Fruit fly (Drosophila melanogaster): ENCODE data around the gene CG18281.

Gene CG18281

dm6 chr3L:20509121-20509934, 9.7 kb downstream of the CG18281 start:
- no peak for TF ChIP-seq N (GFP tag; optimal IDR thresholded peaks at IDR 0.05)
- TF ChIP-seq dl (GFP tag; optimal IDR thresholded peaks at IDR 0.05; ENCODE audit: insufficient read depth in 1 of 2, partially characterized antibody in 2 of 2): peak in 1 of 2 experiments; percentile 60
- peak; percentile 67 for TF ChIP-seq Jra (GFP tag; optimal IDR thresholded peaks at IDR 0.05)
- TF ChIP-seq tai (GFP tag; optimal IDR thresholded peaks at IDR 0.05): peak; percentile 69
- TF ChIP-seq GATAd (GFP tag; optimal IDR thresholded peaks at IDR 0.05): no peak
- peak; percentile 81 for TF ChIP-seq OdsH (GFP tag; optimal IDR thresholded peaks at IDR 0.05)
- TF ChIP-seq lola (GFP tag; optimal IDR thresholded peaks at IDR 0.05): no peak
- no peak for TF ChIP-seq pan (optimal IDR thresholded peaks at IDR 0.05)
- TF ChIP-seq Sp1 (GFP tag; optimal IDR thresholded peaks at IDR 0.05): peak; percentile 87
- peak; percentile 60 for TF ChIP-seq Hnf4 (GFP tag; optimal IDR thresholded peaks at IDR 0.05)
- TF ChIP-seq usp (GFP tag; optimal IDR thresholded peaks at IDR 0.05): no peak
- peak; percentile 23 for TF ChIP-seq brk (GFP tag; optimal IDR thresholded peaks at IDR 0.05)
- TF ChIP-seq Rel (GFP tag; optimal IDR thresholded peaks at IDR 0.05): peak; percentile 31
- TF ChIP-seq Rel (tag; optimal IDR thresholded peaks at IDR 0.05): peak; percentile 21
- TF ChIP-seq br (GFP tag; optimal IDR thresholded peaks at IDR 0.05): peak; percentile 83
- TF ChIP-seq woc (GFP tag; optimal IDR thresholded peaks at IDR 0.05): peak; percentile 96
- TF ChIP-seq Myc (optimal IDR thresholded peaks at IDR 0.05): no peak
- peak; percentile 49 for TF ChIP-seq CG32264 (GFP tag; optimal IDR thresholded peaks at IDR 0.05)
- peak; percentile 63 for TF ChIP-seq CG9705 (GFP tag; optimal IDR thresholded peaks at IDR 0.05)
- peak; percentile 75 for TF ChIP-seq rgr (GFP tag; optimal IDR thresholded peaks at IDR 0.05)
- no peak for TF ChIP-seq Hr78 (GFP tag; optimal IDR thresholded peaks at IDR 0.05)
- TF ChIP-seq Vsx2 (GFP tag; optimal IDR thresholded peaks at IDR 0.05; ENCODE audit: partially characterized antibody): no peak
- peak; percentile 18 for TF ChIP-seq sage (GFP tag; optimal IDR thresholded peaks at IDR 0.05)
- TF ChIP-seq Abd-B (GFP tag; optimal IDR thresholded peaks at IDR 0.05): no peak
- peak; percentile 61 for TF ChIP-seq dmrt93B (GFP tag; optimal IDR thresholded peaks at IDR 0.05)
- peak; percentile 83 for TF ChIP-seq h (GFP tag; optimal IDR thresholded peaks at IDR 0.05)
- peak; percentile 85 for TF ChIP-seq ey (GFP tag; optimal IDR thresholded peaks at IDR 0.05)
- TF ChIP-seq HLH106 (tag; optimal IDR thresholded peaks at IDR 0.05): peak; percentile 77
- TF ChIP-seq Dfd (GFP tag; optimal IDR thresholded peaks at IDR 0.05): no peak
- peak; percentile 87 for TF ChIP-seq fru (GFP tag; optimal IDR thresholded peaks at IDR 0.05)
- no peak for TF ChIP-seq CrebA (GFP tag; optimal IDR thresholded peaks at IDR 0.05; ENCODE audit: borderline replicate concordance)
- TF ChIP-seq Mio (GFP tag; optimal IDR thresholded peaks at IDR 0.05): no peak
- no peak for TF ChIP-seq dsf (GFP tag; optimal IDR thresholded peaks at IDR 0.05; ENCODE audit: borderline replicate concordance)
- no peak for TF ChIP-seq jim (GFP tag; optimal IDR thresholded peaks at IDR 0.05)
- peak; percentile 70 for TF ChIP-seq sv (GFP tag; optimal IDR thresholded peaks at IDR 0.05)
- TF ChIP-seq psq (GFP tag; optimal IDR thresholded peaks at IDR 0.05): peak; percentile 89
- TF ChIP-seq Hr83 (GFP tag; optimal IDR thresholded peaks at IDR 0.05; ENCODE audit: poor library complexity, severe bottlenecking): no peak
- TF ChIP-seq foxo (GFP tag; optimal IDR thresholded peaks at IDR 0.05): peak in 1 of 2 experiments; percentile 86
- peak; percentile 51 for TF ChIP-seq Dif (GFP tag; optimal IDR thresholded peaks at IDR 0.05; ENCODE audit: partially characterized antibody)

- TF ChIP-seq fru (GFP tag; optimal IDR thresholded peaks at IDR 0.05) (no peak), sage (GFP tag; optimal IDR thresholded peaks at IDR 0.05) (no peak), woc (GFP tag; optimal IDR thresholded peaks at IDR 0.05) (no peak), jim (GFP tag; optimal IDR thresholded peaks at IDR 0.05) (no peak), tai (GFP tag; optimal IDR thresholded peaks at IDR 0.05) (no peak), Hr83 (GFP tag; optimal IDR thresholded peaks at IDR 0.05; ENCODE audit: poor library complexity, severe bottlenecking) (no peak), Hr78 (GFP tag; optimal IDR thresholded peaks at IDR 0.05) (no peak), brk (GFP tag; optimal IDR thresholded peaks at IDR 0.05) (no peak)
Observed at dm6 chr3L:20511499-20512108, 12.0 kb downstream of the CG18281 start.
